Fruit fly (Drosophila melanogaster) S2 (cell line): ENCODE results near the gene GstD1.

ENCODE experiments used
- CG8478 ChIP-seq: fragments of >200 bp; optimal IDR thresholded peaks from 2 replicates; lab custom pipeline; 2018
- CTCF ChIP-seq, 2 experiments: fragments of >200 bp; optimal IDR thresholded peaks; 2 replicates each; lab custom pipeline; 2018

DNA sequence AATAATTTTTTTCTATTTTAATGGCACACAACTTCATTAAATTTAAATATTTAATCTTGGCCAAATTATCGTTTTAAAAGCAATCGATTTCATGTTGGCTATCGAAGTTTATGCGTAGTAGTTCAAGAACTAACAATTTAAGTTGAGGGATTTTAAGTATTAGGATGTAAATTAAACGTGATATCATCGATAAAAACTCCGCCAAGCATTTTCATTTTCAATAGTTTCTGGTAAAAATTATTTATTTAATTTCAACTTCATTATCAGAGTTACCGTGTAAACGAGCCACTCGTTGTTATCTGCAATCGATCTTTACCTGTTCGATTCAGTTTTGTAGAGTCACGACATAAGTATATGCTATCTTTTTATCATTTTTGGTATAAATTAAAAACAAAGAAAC, 33.9 kb upstream of the GstD1 start:
- TF ChIP-seq CG8478 (lab: Kevin White, UChicago) = no peak
- no peak for TF ChIP-seq CTCF (optimal IDR thresholded peaks at IDR 0.05; lab: Kevin White, UChicago)
